Worm (Caenorhabditis elegans): ENCODE results near the gene R10D12.13.

R10D12.13 gene

ce11 chrV:14012002-14012554 is 49.9 kb downstream of the R10D12.13 start, which contains the start of the genes ddx-17 and aip-1 (continued):
- TF ChIP-seq C17E4.6 (GFP tag; IDR thresholded peaks at IDR 0.05) (no peak), ZK185.1 (tag; optimal IDR thresholded peaks at IDR 0.05; ENCODE audit: poor library complexity, severe bottlenecking) (peak; percentile 5), ztf-3 (GFP tag; optimal IDR thresholded peaks at IDR 0.05) (no peak), attf-3 (GFP tag; conservative IDR thresholded peaks at IDR 0.05) (0 out of 2 replicates have a peak, but pooled peaks have one; percentile 12), tbp1 (GFP tag; optimal IDR thresholded peaks at IDR 0.05) (peak; percentile 55), dox-1 (GFP tag; IDR thresholded peaks at IDR 0.05) (peak; percentile 67; the same call in 1 of the 2 replicates), snpc-4 (GFP tag; optimal IDR thresholded peaks at IDR 0.05) (no peak), snpc-4 (tag; optimal IDR thresholded peaks at IDR 0.05) (peak; percentile 2 to 71 (median 41)), sptf-2 (GFP tag; optimal IDR thresholded peaks at IDR 0.05) (no peak), rec-8 (tag; optimal IDR thresholded peaks at IDR 0.05) (no peak), lin-35 (GFP tag; optimal IDR thresholded peaks at IDR 0.05) (peak in 1 of 3 experiments; percentile 70), attf-5 (GFP tag; optimal IDR thresholded peaks at IDR 0.05) (peak; percentile 83), ccch-3 (GFP tag; optimal IDR thresholded peaks at IDR 0.05) (no peak), madf-8 (GFP tag; conservative IDR thresholded peaks at IDR 0.05) (peak; percentile 50), egrh-3 (GFP tag; IDR thresholded peaks at IDR 0.05) (peak; percentile 51), somi-1 (GFP tag; optimal IDR thresholded peaks at IDR 0.05) (no peak), B0261.1 (tag; optimal IDR thresholded peaks at IDR 0.05) (no peak), B0035.1 (tag; optimal IDR thresholded peaks at IDR 0.05) (no peak), ceh-91 (GFP tag; IDR thresholded peaks at IDR 0.05) (peak; percentile 41; the same call in 1 of the 2 replicates), rcor-1 (GFP tag; IDR thresholded peaks at IDR 0.05) (peak; percentile 74), D2030.7 (GFP tag; IDR thresholded peaks at IDR 0.05) (peak; percentile 40; the same call in 1 of the 2 replicates), egl-44 (GFP tag; IDR thresholded peaks at IDR 0.05) (0 out of 2 replicates have a peak, but pooled peaks have one; percentile 16), ztf-22 (GFP tag; optimal IDR thresholded peaks at IDR 0.05) (no peak), B0019.2 (GFP tag; conservative IDR thresholded peaks at IDR 0.05) (no peak), sea-2 (GFP tag; IDR thresholded peaks at IDR 0.05) (no peak), ztf-26 (tag; optimal IDR thresholded peaks at IDR 0.05) (peak; percentile 35), Y53G8AR.9 (GFP tag; conservative IDR thresholded peaks at IDR 0.05) (0 out of 2 replicates have a peak, but pooled peaks have one; percentile 45), nfya-2 (GFP tag; IDR thresholded peaks at IDR 0.05) (no peak), repo-1 (tag; optimal IDR thresholded peaks at IDR 0.05) (no peak), F37B4.10 (GFP tag; IDR thresholded peaks at IDR 0.05) (no peak), unc-130 (GFP tag; optimal IDR thresholded peaks at IDR 0.05) (no peak), akir-1 (GFP tag; optimal IDR thresholded peaks at IDR 0.05) (no peak), nhr-27 (tag; optimal IDR thresholded peaks at IDR 0.05) (no peak), athp-1 (tag; optimal IDR thresholded peaks at IDR 0.05) (no peak), F52B5.7 (tag; optimal IDR thresholded peaks at IDR 0.05) (no peak), hsf-1 (GFP tag; IDR thresholded peaks at IDR 0.05) (peak; percentile 81), lsy-27 (tag; optimal IDR thresholded peaks at IDR 0.05; ENCODE audit: borderline replicate concordance, insufficient read depth) (no peak), hmg-1.2 (GFP tag; IDR thresholded peaks at IDR 0.05) (peak; percentile 40; the same call in 1 of the 2 replicates), hrde-1 (tag; optimal IDR thresholded peaks at IDR 0.05; ENCODE audit: borderline replicate concordance) (no peak), fkh-3 (tag; optimal IDR thresholded peaks at IDR 0.05) (no peak), dpff-1 (tag; optimal IDR thresholded peaks at IDR 0.05) (no peak), lag-1 (GFP tag; IDR thresholded peaks at IDR 0.05) (no peak), gei-17 (GFP tag; optimal IDR thresholded peaks at IDR 0.05) (no peak), egl-18 (GFP tag; IDR thresholded peaks at IDR 0.05) (no peak), Y79H2A.3 (GFP tag; conservative IDR thresholded peaks at IDR 0.05) (no peak), unc-62 (GFP tag; optimal IDR thresholded peaks at IDR 0.05) (no peak), nhr-120 (GFP tag; IDR thresholded peaks at IDR 0.05) (no peak), ztf-25 (GFP tag; IDR thresholded peaks at IDR 0.05) (no peak)

Data from whole organism, young adult.